Fruit fly (Drosophila melanogaster) whole organism, embryonic: ENCODE results near the gene mtsh.

Experiments used
- CG10321 ChIP-seq: fragments of 200-800 bp; sonication (Bioruptor generic); IDR thresholded peaks from 2 replicates; pipeline ENCODE4 v1.3.6; 2022; ENCODE audit warnings: missing biosample characterization, missing genetic modification characterization
- CG1233 ChIP-seq: fragments of 200-800 bp; sonication (Bioruptor generic); optimal IDR thresholded peaks from 4 replicates; lab custom pipeline; 2018; ENCODE audit warnings: missing biosample characterization, mild to moderate bottlenecking, missing genetic modification characterization
- CG14667 ChIP-seq: fragments of 200-800 bp; sonication (Bioruptor generic); IDR thresholded peaks from 2 replicates; pipeline ENCODE4 v1.3.6; 2022; ENCODE audit warnings: missing biosample characterization, missing genetic modification characterization
- CG14965 ChIP-seq: fragments of 200-800 bp; sonication (Bioruptor generic); optimal IDR thresholded peaks from 2 replicates; lab custom pipeline; 2016; ENCODE audit warnings: missing biosample characterization, missing genetic modification characterization, borderline replicate concordance
- CG1529 ChIP-seq: fragments of 200-800 bp; sonication (Bioruptor generic); optimal IDR thresholded peaks from 3 replicates; lab custom pipeline; 2018; ENCODE audit warnings: missing biosample characterization, missing genetic modification characterization
- CG15514 ChIP-seq: fragments of 200-800 bp; sonication (Bioruptor generic); optimal IDR thresholded peaks from 3 replicates; lab custom pipeline; 2017; ENCODE audit warnings: missing biosample characterization, missing genetic modification characterization, mild to moderate bottlenecking, moderate library complexity, missing genetic modification reagents
- CG17359 ChIP-seq: fragments of 200-800 bp; sonication (Bioruptor generic); optimal IDR thresholded peaks from 3 replicates; lab custom pipeline; 2018; ENCODE audit warnings: missing biosample characterization, mild to moderate bottlenecking, missing genetic modification characterization, moderate library complexity
- CG17802 ChIP-seq: fragments of 200-800 bp; sonication (Bioruptor generic); optimal IDR thresholded peaks from 2 replicates; lab custom pipeline; 2018; ENCODE audit warnings: missing biosample characterization, mild to moderate bottlenecking, missing genetic modification characterization, moderate library complexity
- CG1792 ChIP-seq: fragments of 200-800 bp; sonication (Bioruptor generic); optimal IDR thresholded peaks from 2 replicates; lab custom pipeline; 2016; ENCODE audit warnings: missing biosample characterization, missing genetic modification characterization
- CG18262 ChIP-seq: fragments of 200-800 bp; optimal IDR thresholded peaks from 3 replicates; lab custom pipeline; 2019; ENCODE audit warnings: missing biosample characterization, mild to moderate bottlenecking, missing genetic modification characterization, moderate library complexity
- CG18599 ChIP-seq: fragments of 200-800 bp; sonication (Bioruptor generic); optimal IDR thresholded peaks from 3 replicates; lab custom pipeline; 2017; ENCODE audit warnings: missing biosample characterization, missing genetic modification characterization, mild to moderate bottlenecking, moderate library complexity, missing genetic modification reagents
- CG2129 ChIP-seq: fragments of 200-800 bp; sonication (Bioruptor generic); IDR thresholded peaks from 2 replicates; pipeline ENCODE4 v1.3.6; 2022; ENCODE audit warnings: missing biosample characterization, missing genetic modification characterization; ENCODE audit not compliant: partially characterized antibody
- CG33213 ChIP-seq: fragments of 200-800 bp; sonication (Bioruptor generic); optimal IDR thresholded peaks from 3 replicates; lab custom pipeline; 2016; ENCODE audit warnings: missing biosample characterization, missing genetic modification characterization
- CG43689 ChIP-seq: fragments of 200-800 bp; sonication (Bioruptor generic); IDR thresholded peaks from 2 replicates; pipeline ENCODE4 v1.3.6; 2022; ENCODE audit warnings: missing biosample characterization, missing genetic modification characterization
- CG4617 ChIP-seq: fragments of 200-800 bp; sonication (Bioruptor generic); optimal IDR thresholded peaks from 3 replicates; lab custom pipeline; 2016; ENCODE audit warnings: missing biosample characterization, missing genetic modification characterization, borderline replicate concordance
- CG7963 ChIP-seq: fragments of 200-800 bp; sonication (Bioruptor generic); IDR thresholded peaks from 3 replicates; pipeline ENCODE4 v1.3.6; 2022; ENCODE audit warnings: missing biosample characterization, missing genetic modification characterization; ENCODE audit not compliant: partially characterized antibody
- CG8290 ChIP-seq, 3 experiments: fragments of 200-800 bp; sonication (Bioruptor generic); optimal IDR thresholded peaks; 2 replicates each; lab custom pipeline; 2016 to 2019; ENCODE audit warnings: missing biosample characterization in 3 of 3, missing genetic modification characterization in 3 of 3, mild to moderate bottlenecking in 2 of 3, moderate library complexity in 1 of 3
- CG9797 ChIP-seq: fragments of 200-800 bp; sonication (Bioruptor generic); optimal IDR thresholded peaks from 3 replicates; lab custom pipeline; 2018; ENCODE audit warnings: missing biosample characterization, mild to moderate bottlenecking, missing genetic modification characterization
- CTCF ChIP-seq: fragments of 200-800 bp; sonication (Bioruptor generic); optimal IDR thresholded peaks from 2 replicates; lab custom pipeline; 2017; ENCODE audit warnings: missing biosample characterization, mild to moderate bottlenecking, missing genetic modification characterization, moderate library complexity
- E2f2 ChIP-seq: fragments of 200-800 bp; sonication (Bioruptor generic); IDR thresholded peaks from 2 replicates; pipeline ENCODE4 v1.3.6; 2022; ENCODE audit warnings: missing biosample characterization, missing genetic modification characterization
- Fer2 ChIP-seq: fragments of 200-800 bp; sonication (Bioruptor generic); optimal IDR thresholded peaks from 2 replicates; lab custom pipeline; 2018; ENCODE audit warnings: missing biosample characterization, mild to moderate bottlenecking, missing genetic modification characterization, moderate library complexity
- Hmr ChIP-seq: fragments of 200-800 bp; sonication (Bioruptor generic); optimal IDR thresholded peaks from 3 replicates; lab custom pipeline; 2017; ENCODE audit warnings: mild to moderate bottlenecking, missing biosample characterization, missing genetic modification reagents, missing genetic modification characterization
- Hsf ChIP-seq: fragments of 200-800 bp; sonication (Bioruptor generic); optimal IDR thresholded peaks from 3 replicates; lab custom pipeline; 2016; ENCODE audit warnings: missing biosample characterization, missing genetic modification characterization
- MESR4 ChIP-seq: fragments of 200-800 bp; sonication (Bioruptor generic); optimal IDR thresholded peaks from 2 replicates; lab custom pipeline; 2018; ENCODE audit warnings: missing biosample characterization, mild to moderate bottlenecking, missing genetic modification characterization, moderate library complexity
- Meics ChIP-seq: fragments of 200-800 bp; sonication (Bioruptor generic); optimal IDR thresholded peaks from 2 replicates; lab custom pipeline; 2017; ENCODE audit warnings: missing biosample characterization, mild to moderate bottlenecking, missing genetic modification characterization
- Pdp1 ChIP-seq, 2 experiments: fragments of 200-800 bp; sonication (Bioruptor generic); optimal IDR thresholded peaks; 3 replicates each; lab custom pipeline; 2016; ENCODE audit warnings: missing biosample characterization in 2 of 2, missing genetic modification characterization in 2 of 2, mild to moderate bottlenecking in 1 of 2, moderate library complexity in 1 of 2
- Vsx1 ChIP-seq: fragments of 200-800 bp; sonication (Bioruptor generic); optimal IDR thresholded peaks from 2 replicates; lab custom pipeline; 2017; ENCODE audit warnings: missing biosample characterization, mild to moderate bottlenecking, missing genetic modification characterization, missing genetic modification reagents
- al ChIP-seq: fragments of 200-800 bp; sonication (Bioruptor generic); IDR thresholded peaks from 2 replicates; pipeline ENCODE4 v1.3.6; 2022; ENCODE audit warnings: missing biosample characterization, missing genetic modification characterization
- bigmax ChIP-seq: fragments of 200-800 bp; sonication (Bioruptor generic); optimal IDR thresholded peaks from 2 replicates; lab custom pipeline; 2018; ENCODE audit warnings: missing biosample characterization, mild to moderate bottlenecking, missing genetic modification characterization
- bsh ChIP-seq, 2 experiments: fragments of 200-800 bp; sonication (Bioruptor generic); optimal IDR thresholded peaks; 2 replicates each; lab custom pipeline; 2017 to 2018; ENCODE audit warnings: mild to moderate bottlenecking in 2 of 2, missing biosample characterization in 2 of 2, missing genetic modification characterization in 2 of 2, moderate library complexity in 1 of 2
- chm ChIP-seq: fragments of 200-800 bp; sonication (Bioruptor generic); IDR thresholded peaks from 2 replicates; pipeline ENCODE4 v1.3.6; 2022; ENCODE audit warnings: missing biosample characterization, missing genetic modification characterization
- ewg ChIP-seq: fragments of 200-800 bp; sonication (Bioruptor generic); optimal IDR thresholded peaks from 3 replicates; lab custom pipeline; 2017; ENCODE audit warnings: mild to moderate bottlenecking, missing biosample characterization, missing genetic modification reagents, missing genetic modification characterization
- fd64A ChIP-seq: fragments of 200-800 bp; sonication (Bioruptor generic); optimal IDR thresholded peaks from 3 replicates; lab custom pipeline; 2018; ENCODE audit warnings: missing biosample characterization, mild to moderate bottlenecking, missing genetic modification characterization
- fu2 ChIP-seq: fragments of 200-800 bp; sonication (Bioruptor generic); optimal IDR thresholded peaks from 2 replicates; lab custom pipeline; 2016; ENCODE audit warnings: missing biosample characterization, missing genetic modification characterization
- grau ChIP-seq: fragments of 200-800 bp; optimal IDR thresholded peaks from 3 replicates; lab custom pipeline; 2019; ENCODE audit warnings: missing biosample characterization, mild to moderate bottlenecking, missing genetic modification characterization, moderate library complexity
- grn ChIP-seq: fragments of 200-800 bp; sonication (Bioruptor generic); optimal IDR thresholded peaks from 3 replicates; lab custom pipeline; 2017; ENCODE audit warnings: missing biosample characterization, missing genetic modification characterization
- maf-S ChIP-seq: fragments of 200-800 bp; sonication (Bioruptor generic); optimal IDR thresholded peaks from 2 replicates; lab custom pipeline; 2016; ENCODE audit warnings: missing biosample characterization, missing genetic modification characterization
- otp ChIP-seq: fragments of 200-800 bp; sonication (Bioruptor generic); IDR thresholded peaks from 3 replicates; pipeline ENCODE4, ENCODE4 v1.3.6; 2022; ENCODE audit warnings: missing biosample characterization, missing genetic modification characterization
- pho ChIP-seq: fragments of 200-800 bp; sonication (Bioruptor generic); optimal IDR thresholded peaks from 2 replicates; lab custom pipeline; 2016; ENCODE audit warnings: missing biosample characterization, missing genetic modification characterization
- phol ChIP-seq: fragments of 200-800 bp; sonication (Bioruptor generic); optimal IDR thresholded peaks from 3 replicates; lab custom pipeline; 2018; ENCODE audit warnings: missing biosample characterization, mild to moderate bottlenecking, missing genetic modification characterization, moderate library complexity
- sc ChIP-seq, 3 experiments: fragments of >200 bp in 2 of 3; fragments of 200-800 bp in 1 of 3; sonication (Bioruptor generic) in 1 of 3; optimal IDR thresholded peaks; 2 replicates in 2 of 3; 3 replicates in 1 of 3; lab custom pipeline; 2017; ENCODE audit warnings: mild to moderate bottlenecking in 1 of 3, missing biosample characterization in 1 of 3, missing genetic modification characterization in 1 of 3, missing genetic modification reagents in 1 of 3
- sens ChIP-seq: fragments of 200-800 bp; sonication (Bioruptor generic); peaks from one replicate; lab custom pipeline; 2016; ENCODE audit warnings: missing biosample characterization, missing genetic modification characterization
- tna ChIP-seq: fragments of 200-800 bp; sonication (Bioruptor generic); IDR thresholded peaks from 2 replicates; pipeline ENCODE4 v1.3.6; 2022; ENCODE audit warnings: missing biosample characterization, missing genetic modification characterization; ENCODE audit not compliant: partially characterized antibody
- twi ChIP-seq: fragments of 200-800 bp; optimal IDR thresholded peaks from 2 replicates; lab custom pipeline; 2019; ENCODE audit warnings: missing biosample characterization, mild to moderate bottlenecking, missing genetic modification characterization, moderate library complexity
- vvl ChIP-seq: fragments of 200-800 bp; sonication (Bioruptor generic); IDR thresholded peaks from 2 replicates; pipeline ENCODE4 v1.3.6; 2022; ENCODE audit warnings: missing biosample characterization, missing genetic modification characterization
- zen ChIP-seq: fragments of 200-800 bp; sonication (Bioruptor generic); optimal IDR thresholded peaks from 3 replicates; lab custom pipeline; 2018; ENCODE audit warnings: missing biosample characterization, mild to moderate bottlenecking, missing genetic modification characterization, moderate library complexity

The mtsh gene

dm6 chr2L:8364006-8364956 is 44.6 kb upstream of the mtsh start, which contains the start of the genes RpS13 and CSN8 (continued):
- TF ChIP-seq maf-S (peak; percentile 22), al (GFP tag; lab: Robert Waterston, UW) (no peak), CG4617 (GFP tag; lab: Kevin White, UChicago) (peak; percentile 56), chm (GFP tag; lab: Robert Waterston, UW) (0 out of 2 replicates have a peak, but pooled peaks have one; percentile 4), CG1529 (GFP tag; lab: Kevin White, UChicago) (no peak), grn (GFP tag; lab: Kevin White, UChicago) (peak; percentile 26), CG7963 (GFP tag; lab: Robert Waterston, UW) (peak; percentile 85), CG17359 (peak; percentile 10), bigmax (GFP tag; lab: Kevin White, UChicago) (peak; percentile 95), tna (GFP tag; lab: Robert Waterston, UW) (peak; percentile 78), CG1233 (GFP tag; lab: Kevin White, UChicago) (peak; percentile 12), otp (GFP tag; lab: Robert Waterston, UW) (no peak), Vsx1 (GFP tag; lab: Kevin White, UChicago) (peak; percentile 46), MESR4 (GFP tag; lab: Kevin White, UChicago) (peak; percentile 97), Hsf (peak; percentile 39), Pdp1 (GFP tag; optimal IDR thresholded peaks at IDR 0.05; lab: Kevin White, UChicago) (peak in 1 of 2 experiments; percentile 9), twi (tag; lab: Kevin White, UChicago) (peak; percentile 35), CG1792 (GFP tag; lab: Kevin White, UChicago) (no peak), vvl (peak; percentile 13; the same call in 1 of the 2 replicates), CG9797 (GFP tag; lab: Kevin White, UChicago) (peak; percentile 67), CG14667 (GFP tag; lab: Robert Waterston, UW) (no peak), ewg (no peak), pho (GFP tag; lab: Kevin White, UChicago) (peak; percentile 29), CTCF (peak; percentile 7), Meics (GFP tag; lab: Kevin White, UChicago) (peak; percentile 31), CG18599 (GFP tag; lab: Kevin White, UChicago) (peak; percentile 20), grau (tag; lab: Kevin White, UChicago) (peak; percentile 7), sc (optimal IDR thresholded peaks at IDR 0.05; lab: Kevin White, UChicago) (no peak), sc (GFP tag; optimal IDR thresholded peaks at IDR 0.05; lab: Kevin White, UChicago) (no peak), phol (peak; percentile 70), CG43689 (no peak), CG33213 (GFP tag; lab: Kevin White, UChicago) (peak; percentile 28), CG18262 (tag; lab: Kevin White, UChicago) (peak; percentile 38), bsh (GFP tag; optimal IDR thresholded peaks at IDR 0.05; lab: Kevin White, UChicago) (peak in 1 of 2 experiments; percentile 7), fu2 (GFP tag; lab: Kevin White, UChicago) (no peak), CG15514 (GFP tag; lab: Kevin White, UChicago) (peak; percentile 60), CG8290 (GFP tag; optimal IDR thresholded peaks at IDR 0.05; lab: Kevin White, UChicago) (no peak), CG8290 (tag; optimal IDR thresholded peaks at IDR 0.05; lab: Kevin White, UChicago) (peak in 1 of 2 experiments; percentile 36), CG2129 (GFP tag; lab: Robert Waterston, UW) (peak; percentile 91), CG14965 (GFP tag; lab: Kevin White, UChicago) (no peak), fd64A (GFP tag; lab: Kevin White, UChicago) (no peak), Fer2 (tag; lab: Kevin White, UChicago) (no peak), CG17802 (tag; lab: Kevin White, UChicago) (no peak), CG10321 (no peak), sens (GFP tag; lab: Kevin White, UChicago) (peak; percentile 82), Hmr (peak; percentile 56), E2f2 (peak; percentile 39), zen (peak; percentile 36)
